Worm (Caenorhabditis elegans) whole organism, L4 larva: ENCODE results near the gene anmt-1.

Experiments
- F10B5.3 ChIP-seq: sonication (generic microtip); optimal IDR thresholded peaks from 2 replicates; lab custom pipeline; 2016; ENCODE audit warnings: mild to moderate bottlenecking, missing genetic modification characterization, missing compliant biosample characterization
- F26F4.8 ChIP-seq: fragments of 200-800 bp; sonication (Bioruptor generic); conservative IDR thresholded peaks from 2 replicates; pipeline ENCODE4 v1.3.6; 2022; ENCODE audit warnings: missing genetic modification characterization, missing compliant biosample characterization
- ZK337.2 ChIP-seq: fragments of 200-800 bp; sonication (Bioruptor generic); IDR thresholded peaks from 2 replicates; pipeline ENCODE4 v1.3.6; 2022; ENCODE audit warnings: missing genetic modification reagents, missing genetic modification characterization, missing compliant biosample characterization
- aha-1 ChIP-seq: fragments of 150-350 bp; peaks from one replicate; lab custom pipeline; 2014; ENCODE audit warnings: missing biosample characterization, missing genetic modification characterization
- ama-1 ChIP-seq: fragments of 150-350 bp; optimal IDR thresholded peaks from 2 replicates; lab custom pipeline; 2014; ENCODE audit warnings: inconsistent platforms, mixed read lengths
- arid-1 ChIP-seq: fragments of 200-800 bp; sonication (Bioruptor generic); conservative IDR thresholded peaks from 2 replicates; pipeline ENCODE4 v1.3.6; 2022; ENCODE audit warnings: missing genetic modification reagents, missing genetic modification characterization, missing compliant biosample characterization
- attf-4 ChIP-seq: sonication (generic microtip); optimal IDR thresholded peaks from 3 replicates; lab custom pipeline; 2017; ENCODE audit warnings: missing biosample characterization, missing genetic modification characterization
- ceh-44 ChIP-seq: fragments of 200-800 bp; sonication (Bioruptor generic); IDR thresholded peaks from 2 replicates; pipeline ENCODE4 v1.3.6; 2022; ENCODE audit warnings: missing genetic modification reagents, missing genetic modification characterization, missing compliant biosample characterization
- ceh-62 ChIP-seq: sonication (generic microtip); optimal IDR thresholded peaks from 2 replicates; lab custom pipeline; 2017; ENCODE audit warnings: missing biosample characterization, missing genetic modification characterization
- ces-1 ChIP-seq: fragments of 150-350 bp; sonication (generic microtip); optimal IDR thresholded peaks from 4 replicates; lab custom pipeline; 2014; ENCODE audit warnings: missing biosample characterization, missing genetic modification reagents, missing genetic modification characterization
- cey-2 ChIP-seq: sonication (generic microtip); optimal IDR thresholded peaks from 3 replicates; lab custom pipeline; 2017; ENCODE audit warnings: missing genetic modification characterization, mild to moderate bottlenecking, missing compliant biosample characterization, antibody characterized with exemption, borderline replicate concordance; ENCODE audit not compliant: insufficient read depth
- daf-8 ChIP-seq: fragments of 200-800 bp; sonication (Bioruptor generic); IDR thresholded peaks from 2 replicates; pipeline ENCODE4 v1.3.6; 2022; ENCODE audit warnings: missing genetic modification characterization, missing compliant biosample characterization
- dmd-6 ChIP-seq: fragments of 200-800 bp; sonication (Bioruptor generic); IDR thresholded peaks from 2 replicates; pipeline ENCODE4 v1.3.6; 2022; ENCODE audit warnings: missing genetic modification reagents, missing genetic modification characterization, missing compliant biosample characterization
- dve-1 ChIP-seq: sonication (generic microtip); optimal IDR thresholded peaks from 2 replicates; lab custom pipeline; 2017; ENCODE audit warnings: antibody characterized with exemption, mild to moderate bottlenecking, missing genetic modification characterization, missing compliant biosample characterization; ENCODE audit not compliant: insufficient read depth
- fkh-10 ChIP-seq: fragments of 150-350 bp; optimal IDR thresholded peaks from 2 replicates; lab custom pipeline; 2014; ENCODE audit warnings: missing biosample characterization, missing genetic modification reagents, missing genetic modification characterization
- hlh-11 ChIP-seq: fragments of 200-800 bp; sonication (Bioruptor generic); optimal IDR thresholded peaks from 2 replicates; lab custom pipeline; 2018; ENCODE audit warnings: mild to moderate bottlenecking, missing genetic modification characterization, missing compliant biosample characterization
- lim-7 ChIP-seq: fragments of 200-800 bp; sonication (Bioruptor generic); IDR thresholded peaks from 2 replicates; pipeline ENCODE4 v1.3.6; 2022; ENCODE audit warnings: missing genetic modification characterization, missing compliant biosample characterization
- lin-13 ChIP-seq: fragments of 150-350 bp; optimal IDR thresholded peaks from 2 replicates; lab custom pipeline; 2014; ENCODE audit warnings: missing biosample characterization, missing genetic modification reagents, missing genetic modification characterization
- lin-15B ChIP-seq: fragments of 150-350 bp; sonication (generic microtip); optimal IDR thresholded peaks from 3 replicates; lab custom pipeline; 2014; ENCODE audit warnings: missing biosample characterization, missing genetic modification characterization
- lin-38 ChIP-seq: fragments of 200-800 bp; sonication (Bioruptor generic); IDR thresholded peaks from 2 replicates; pipeline ENCODE4 v1.3.6; 2022; ENCODE audit warnings: missing genetic modification reagents, missing genetic modification characterization, missing compliant biosample characterization
- lin-39 ChIP-seq: fragments of 150-350 bp; optimal IDR thresholded peaks from 2 replicates; lab custom pipeline; 2014; ENCODE audit warnings: missing biosample characterization, missing genetic modification reagents, missing genetic modification characterization
- madf-5 ChIP-seq, 2 experiments: fragments of 200-800 bp; sonication (Bioruptor generic); IDR thresholded peaks; 2 replicates each; pipeline ENCODE4 v1.3.6; 2022; ENCODE audit warnings: missing compliant biosample characterization in 2 of 2, missing genetic modification characterization in 2 of 2
- madf-9 ChIP-seq: fragments of 200-800 bp; sonication (Bioruptor generic); conservative IDR thresholded peaks from 2 replicates; pipeline ENCODE4 v1.3.6; 2022; ENCODE audit warnings: missing genetic modification reagents, missing genetic modification characterization, missing compliant biosample characterization
- mep-1 ChIP-seq: fragments of 150-350 bp; sonication (generic microtip); optimal IDR thresholded peaks from 3 replicates; lab custom pipeline; 2014; ENCODE audit warnings: missing biosample characterization, missing genetic modification characterization
- mxl-3 ChIP-seq: fragments of 200-800 bp; sonication (Bioruptor generic); optimal IDR thresholded peaks from 2 replicates; lab custom pipeline; 2018; ENCODE audit warnings: mild to moderate bottlenecking, missing genetic modification characterization, missing compliant biosample characterization
- nhr-10 ChIP-seq: fragments of 150-350 bp; optimal IDR thresholded peaks from 2 replicates; lab custom pipeline; 2014; ENCODE audit warnings: missing biosample characterization, missing genetic modification characterization
- nhr-11 ChIP-seq: fragments of 150-350 bp; optimal IDR thresholded peaks from 2 replicates; lab custom pipeline; 2014; ENCODE audit warnings: missing biosample characterization, missing genetic modification characterization
- nhr-237 ChIP-seq: sonication (generic microtip); optimal IDR thresholded peaks from 2 replicates; lab custom pipeline; 2017; ENCODE audit warnings: missing biosample characterization, missing genetic modification characterization
- nhr-28 ChIP-seq: fragments of 150-350 bp; optimal IDR thresholded peaks from 2 replicates; lab custom pipeline; 2014; ENCODE audit warnings: missing biosample characterization, missing genetic modification characterization
- nhr-42 ChIP-seq: fragments of 200-800 bp; sonication (Bioruptor generic); IDR thresholded peaks from 2 replicates; pipeline ENCODE4 v1.3.6; 2022; ENCODE audit warnings: missing genetic modification characterization, missing compliant biosample characterization
- nhr-76 ChIP-seq: fragments of 150-350 bp; optimal IDR thresholded peaks from 2 replicates; lab custom pipeline; 2014; ENCODE audit warnings: missing biosample characterization, missing genetic modification characterization
- nhr-77 ChIP-seq: fragments of 150-350 bp; optimal IDR thresholded peaks from 2 replicates; lab custom pipeline; 2014; ENCODE audit warnings: missing biosample characterization, missing genetic modification characterization
- pqm-1 ChIP-seq: sonication (generic microtip); optimal IDR thresholded peaks from 2 replicates; lab custom pipeline; 2017; ENCODE audit warnings: missing biosample characterization, missing genetic modification characterization
- rbr-2 ChIP-seq: sonication (generic microtip); optimal IDR thresholded peaks from 2 replicates; lab custom pipeline; 2016; ENCODE audit warnings: missing genotype, missing genetic modification characterization, missing compliant biosample characterization
- saeg-2 ChIP-seq: fragments of 200-800 bp; sonication (Bioruptor generic); IDR thresholded peaks from 2 replicates; pipeline ENCODE4 v1.3.6; 2022; ENCODE audit warnings: missing genetic modification reagents, missing genetic modification characterization, missing compliant biosample characterization
- sdz-12 ChIP-seq: fragments of 200-800 bp; sonication (Bioruptor generic); optimal IDR thresholded peaks from 2 replicates; lab custom pipeline; 2018; ENCODE audit warnings: mild to moderate bottlenecking, missing genetic modification characterization, missing compliant biosample characterization
- set-16 ChIP-seq: fragments of 200-800 bp; sonication (Bioruptor generic); IDR thresholded peaks from 2 replicates; pipeline ENCODE4 v1.3.6; 2022; ENCODE audit warnings: missing genetic modification reagents, missing genetic modification characterization, missing compliant biosample characterization
- snpc-4 ChIP-seq: fragments of 150-350 bp; optimal IDR thresholded peaks from 2 replicates; lab custom pipeline; 2014; ENCODE audit warnings: missing biosample characterization, missing genetic modification characterization
- unc-130 ChIP-seq: sonication (generic microtip); optimal IDR thresholded peaks from 2 replicates; lab custom pipeline; 2016; ENCODE audit warnings: missing genetic modification reagents, missing genetic modification characterization, missing compliant biosample characterization
- unc-62 ChIP-seq, 3 experiments: fragments of 150-350 bp in 1 of 3; sonication (generic microtip); optimal IDR thresholded peaks in 2 of 3; peaks in 1 of 3; 1 replicate in 1 of 3; 2 replicates in 2 of 3; lab custom pipeline; 2014 to 2017; ENCODE audit warnings: missing biosample characterization in 3 of 3, missing genetic modification characterization in 3 of 3, missing genetic modification reagents in 3 of 3, missing genotype in 1 of 3
- vab-7 ChIP-seq: fragments of 200-800 bp; sonication (Bioruptor generic); IDR thresholded peaks from 2 replicates; pipeline ENCODE4 v1.3.6; 2022; ENCODE audit warnings: missing genetic modification reagents, missing genetic modification characterization, missing compliant biosample characterization
- zag-1 ChIP-seq: fragments of 150-350 bp; optimal IDR thresholded peaks from 2 replicates; lab custom pipeline; 2014; ENCODE audit warnings: missing biosample characterization, missing genetic modification characterization
- zfp-3 ChIP-seq: fragments of 200-800 bp; sonication (Bioruptor generic); conservative IDR thresholded peaks from 2 replicates; pipeline ENCODE4 v1.3.6; 2022; ENCODE audit warnings: missing genetic modification reagents, missing genetic modification characterization, missing compliant biosample characterization

The anmt-1 gene

ce11 chrIII:8650235-8650817 is 34.3 kb upstream of the anmt-1 start, which contains the start of gene flp-23 (continued):
- TF ChIP-seq snpc-4 (tag; lab: Kevin White, UChicago) (no peak), nhr-10 (tag; lab: Kevin White, UChicago) (no peak), nhr-76 (tag; lab: Kevin White, UChicago) (no peak), fkh-10 (GFP tag; lab: Kevin White, UChicago) (no peak), nhr-42 (GFP tag; lab: Robert Waterston, UW) (no peak), mep-1 (tag; lab: Kevin White, UChicago) (peak; percentile 37), nhr-237 (tag; lab: Kevin White, UChicago) (no peak), set-16 (GFP tag; lab: Robert Waterston, UW) (peak; percentile 68), dmd-6 (peak; percentile 26; the same call in 1 of the 2 replicates), ceh-44 (GFP tag; lab: Robert Waterston, UW) (peak; percentile 26; the same call in 1 of the 2 replicates), unc-130 (GFP tag; lab: Kevin White, UChicago) (peak; percentile 29), pqm-1 (tag; lab: Kevin White, UChicago) (no peak), lin-39 (tag; lab: Kevin White, UChicago) (no peak), ZK337.2 (GFP tag; lab: Robert Waterston, UW) (no peak), lin-13 (GFP tag; lab: Kevin White, UChicago) (peak; percentile 62), nhr-28 (tag; lab: Kevin White, UChicago) (no peak), dve-1 (tag; lab: Kevin White, UChicago) (peak; percentile 2), lin-38 (GFP tag; lab: Robert Waterston, UW) (peak; percentile 61), nhr-77 (tag; lab: Kevin White, UChicago) (no peak), saeg-2 (GFP tag; lab: Robert Waterston, UW) (no peak), ces-1 (GFP tag; lab: Kevin White, UChicago) (no peak), lin-15B (tag; lab: Kevin White, UChicago) (no peak), attf-4 (no peak), madf-9 (GFP tag; lab: Robert Waterston, UW) (0 out of 2 replicates have a peak, but pooled peaks have one; percentile 27), daf-8 (GFP tag; lab: Robert Waterston, UW) (no peak), unc-62 (GFP tag; optimal IDR thresholded peaks at IDR 0.05 in 1 of 2; lab: Kevin White, UChicago) (peak in 1 of 2 experiments; percentile 58), unc-62 (tag; optimal IDR thresholded peaks at IDR 0.05; lab: Kevin White, UChicago) (no peak), zfp-3 (GFP tag; lab: Robert Waterston, UW) (no peak), mxl-3 (GFP tag; lab: Kevin White, UChicago) (no peak), nhr-11 (tag; lab: Kevin White, UChicago) (no peak), ceh-62 (tag; lab: Kevin White, UChicago) (no peak), F26F4.8 (GFP tag; lab: Robert Waterston, UW) (peak; percentile 68; the same call in 1 of the 2 replicates), cey-2 (tag; lab: Kevin White, UChicago) (no peak), madf-5 (GFP tag; IDR thresholded peaks at IDR 0.05; lab: Robert Waterston, UW) (no peak), hlh-11 (tag; lab: Kevin White, UChicago) (peak; percentile 31), vab-7 (GFP tag; lab: Robert Waterston, UW) (peak; percentile 67; the same call in 1 of the 2 replicates), zag-1 (tag; lab: Kevin White, UChicago) (no peak), aha-1 (tag; lab: Kevin White, UChicago) (peak; percentile 98), F10B5.3 (tag; lab: Kevin White, UChicago) (no peak), rbr-2 (peak; percentile 35), lim-7 (GFP tag; lab: Robert Waterston, UW) (peak; percentile 72), arid-1 (GFP tag; lab: Robert Waterston, UW) (0 out of 2 replicates have a peak, but pooled peaks have one; percentile 40), sdz-12 (no peak), ama-1 (lab: Kevin White, UChicago) (no peak)
